Worm (Caenorhabditis elegans): Measurements from ENCODE around the gene F10C5.3.

DNA sequence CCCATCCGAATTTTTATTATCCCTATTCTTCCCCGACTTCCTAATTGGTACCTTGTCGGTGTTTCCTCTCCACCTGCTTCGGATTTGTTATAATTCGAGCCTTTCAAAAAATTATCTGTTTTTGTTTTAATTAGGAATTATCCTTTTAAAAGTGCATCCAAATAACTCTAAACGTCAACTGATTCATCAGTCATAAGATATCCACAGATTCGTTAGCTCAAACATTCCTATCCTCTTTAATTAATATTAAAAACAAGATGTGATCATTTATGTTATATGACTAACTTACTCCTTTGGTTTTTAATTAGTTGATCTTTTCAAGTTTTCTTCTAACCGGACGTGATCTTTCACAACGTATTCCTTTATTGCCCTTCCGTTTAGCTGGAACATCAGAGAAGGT, 36.8 kb upstream of the F10C5.3 start:
- TF ChIP-seq Y105C5A.15 (GFP tag; IDR thresholded peaks at IDR 0.05) (no peak), nhr-237 (tag; optimal IDR thresholded peaks at IDR 0.05) (no peak), fkh-10 (GFP tag; optimal IDR thresholded peaks at IDR 0.05) (no peak), mep-1 (tag; optimal IDR thresholded peaks at IDR 0.05) (no peak), ztf-11 (tag; optimal IDR thresholded peaks at IDR 0.05) (no peak), unc-39 (tag; optimal IDR thresholded peaks at IDR 0.05) (no peak)
